Worm (Caenorhabditis elegans) whole organism, L4/young adult: ENCODE measurements around the gene ptp-8.
"Not testable (repeated sequence)": the region's sequence is repeated elsewhere in the genome, so short reads cannot be mapped to it uniquely, and the experiment has no call there.

Experiments used
- W03F9.2 ChIP-seq: fragments of 150-350 bp; optimal IDR thresholded peaks from 2 replicates; lab custom pipeline; 2014; ENCODE audit warnings: missing biosample characterization, missing genetic modification characterization
- dao-5 ChIP-seq: sonication (generic microtip); optimal IDR thresholded peaks from 2 replicates; lab custom pipeline; 2016; ENCODE audit warnings: missing genotype, missing genetic modification characterization, moderate library complexity, missing compliant biosample characterization
- him-1 ChIP-seq: sonication (generic microtip); optimal IDR thresholded peaks from 2 replicates; lab custom pipeline; 2016; ENCODE audit warnings: missing genotype, missing genetic modification reagents, missing genetic modification characterization, missing compliant biosample characterization

ptp-8 gene

DNA sequence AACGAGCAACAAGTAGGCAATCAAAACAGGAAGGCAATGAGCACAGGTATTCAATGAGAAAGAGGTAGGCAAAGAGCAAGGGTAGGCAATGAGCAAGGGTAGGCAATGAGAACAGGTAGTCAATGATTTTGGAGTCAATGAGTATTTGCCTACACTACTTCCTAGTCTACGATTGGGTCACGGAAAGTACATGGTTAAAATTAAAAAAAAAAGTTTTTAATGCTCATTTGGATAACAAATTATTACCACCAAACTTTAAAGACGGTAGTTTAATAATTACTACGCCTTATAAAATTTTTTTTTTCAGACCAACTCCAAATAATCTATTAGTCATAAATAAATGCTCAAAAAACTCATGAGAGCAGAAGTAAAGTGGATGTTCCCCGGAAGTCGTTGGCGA, at the start of gene ptp-8:
ptp-8 (plus strand) TSS at position 301 of the 400 bp plus-strand sequence.
- no peak for TF ChIP-seq W03F9.2 (tag; lab: Kevin White, UChicago)
- TF ChIP-seq dao-5 (tag; lab: Kevin White, UChicago): no peak
- no peak for TF ChIP-seq him-1 (tag; lab: Kevin White, UChicago)

ce11 chrIV:7332695-7333094, 49.2 kb upstream of the ptp-8 start, which contains the start of gene ocr-4:
Gene ocr-4 (minus strand): TSS chrIV:7332795.
- TF ChIP-seq him-1 (tag; lab: Kevin White, UChicago) (no peak), W03F9.2 (tag; lab: Kevin White, UChicago) (no peak), dao-5 (tag; lab: Kevin White, UChicago) (no peak)

ce11 chrIV:7338042-7338441, 43.8 kb upstream of the ptp-8 start:
- TF ChIP-seq W03F9.2 (tag; lab: Kevin White, UChicago): no peak
- no peak for TF ChIP-seq dao-5 (tag; lab: Kevin White, UChicago)
- no peak for TF ChIP-seq him-1 (tag; lab: Kevin White, UChicago)

DNA sequence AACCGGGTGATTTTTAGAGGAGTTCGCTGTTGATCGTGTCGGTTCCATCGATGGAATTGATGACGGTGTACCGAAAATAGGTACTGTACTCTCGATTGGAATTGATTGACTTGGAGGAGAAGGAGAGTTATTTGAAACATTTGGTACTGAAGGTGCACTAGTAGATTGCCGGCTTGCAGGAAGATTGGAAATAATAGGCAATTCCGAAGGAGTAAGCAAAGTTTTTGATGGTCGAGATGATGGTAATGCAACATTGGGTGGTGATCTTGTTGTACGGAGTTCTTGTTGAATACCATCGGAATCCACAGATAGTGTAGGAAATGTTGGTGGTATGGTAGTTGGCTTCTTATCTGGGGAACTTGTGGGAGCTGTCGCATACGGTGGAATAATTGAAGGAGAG, 42.8 kb upstream of the ptp-8 start:
- TF ChIP-seq W03F9.2 (tag; lab: Kevin White, UChicago) (no peak), dao-5 (tag; lab: Kevin White, UChicago) (no peak), him-1 (tag; lab: Kevin White, UChicago) (no peak)

DNA sequence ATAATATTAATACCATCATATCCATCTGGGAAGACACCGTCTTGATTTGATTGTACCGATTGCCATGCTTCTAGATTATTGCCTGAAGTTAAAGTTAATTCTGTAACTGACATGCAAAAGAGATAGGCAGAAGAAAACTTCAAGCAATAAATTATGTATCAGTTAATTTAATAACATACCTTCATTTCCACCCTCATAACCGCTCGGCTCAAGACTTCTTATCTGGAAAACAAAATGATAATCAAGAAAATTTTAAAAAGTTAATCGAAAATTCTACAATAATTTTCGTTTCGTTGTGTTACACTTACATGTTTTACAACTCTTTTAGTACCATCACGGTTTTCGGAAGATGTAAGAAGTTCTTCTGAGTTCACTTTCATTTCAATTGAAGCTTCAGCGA, 39.7 kb upstream of the ptp-8 start:
- TF ChIP-seq W03F9.2 (tag; lab: Kevin White, UChicago) (no peak), dao-5 (tag; lab: Kevin White, UChicago) (no peak), him-1 (tag; lab: Kevin White, UChicago) (no peak)

ce11 chrIV:7344020-7344419, 37.8 kb upstream of the ptp-8 start:
- no peak for TF ChIP-seq dao-5 (tag; lab: Kevin White, UChicago)
- TF ChIP-seq him-1 (tag; lab: Kevin White, UChicago): no peak
- no peak for TF ChIP-seq W03F9.2 (tag; lab: Kevin White, UChicago)

- TF ChIP-seq him-1 (tag; lab: Kevin White, UChicago): no peak
- TF ChIP-seq dao-5 (tag; lab: Kevin White, UChicago): no peak
- TF ChIP-seq W03F9.2 (tag; lab: Kevin White, UChicago): no peak
Observed at ce11 chrIV:7346751-7347150, 35.1 kb upstream of the ptp-8 start, which contains the start of gene daf-42. Gene daf-42 (minus strand): TSS chrIV:7346851.

DNA sequence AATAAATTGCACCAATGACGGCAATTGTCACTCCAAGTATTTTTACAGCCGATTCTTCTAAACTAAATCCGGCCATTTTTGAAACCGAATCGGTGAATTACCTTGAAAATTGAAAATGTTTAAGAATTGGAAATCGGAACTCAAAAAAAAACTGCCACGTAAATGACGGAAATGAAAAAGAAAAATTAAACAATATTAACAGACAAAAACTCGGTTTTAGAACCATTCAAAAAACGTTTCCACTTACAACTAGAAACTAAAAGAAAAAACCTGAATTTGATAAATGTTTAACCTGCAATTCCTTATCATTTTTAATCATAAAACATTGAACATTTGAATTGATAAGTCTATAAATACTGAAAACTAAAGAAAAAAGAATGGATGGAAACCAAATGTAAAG, 16.8 kb upstream of the ptp-8 start, which contains the start of gene Y40C5A.4:
Y40C5A.4 (minus strand) TSS at position 101 of the 400 bp plus-strand sequence.
- not testable (repeated sequence) for TF ChIP-seq dao-5, W03F9.2, him-1 (tag; lab: Kevin White, UChicago)

ce11 chrIV:7374847-7375246, 7.0 kb upstream of the ptp-8 start, which contains the start of gene T12B3.3:
Gene T12B3.3 (plus strand): TSS chrIV:7375147.
- TF ChIP-seq him-1, dao-5, W03F9.2 (tag; lab: Kevin White, UChicago): not testable (repeated sequence)

DNA sequence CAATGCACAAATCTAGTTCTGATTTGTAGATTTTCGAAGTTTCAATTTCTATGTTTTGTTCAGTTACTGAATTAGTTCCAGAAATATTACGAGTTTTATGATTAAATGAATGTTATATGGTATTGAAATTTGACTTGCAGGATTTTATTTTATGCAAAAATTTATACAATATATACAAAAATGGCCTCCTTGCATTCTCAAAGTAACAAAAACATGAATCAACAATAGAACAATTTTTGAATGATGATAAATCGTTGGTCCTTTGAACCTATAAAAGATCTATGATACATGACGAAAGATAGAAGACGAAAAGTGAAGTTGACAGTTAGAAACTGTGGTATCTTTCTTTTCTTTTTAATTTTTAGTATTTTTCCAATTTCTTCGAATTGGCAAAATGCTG, 5.3 kb upstream of the ptp-8 start, which contains the start of gene T12B3.2:
T12B3.2 (plus strand) TSS at position 301 of the 400 bp plus-strand sequence.
- no peak for TF ChIP-seq him-1 (tag; lab: Kevin White, UChicago)
- TF ChIP-seq W03F9.2 (tag; lab: Kevin White, UChicago): no peak
- no peak for TF ChIP-seq dao-5 (tag; lab: Kevin White, UChicago)

ce11 chrIV:7386835-7387551, 5.1 kb downstream of the ptp-8 start:
- TF ChIP-seq him-1 (tag; lab: Kevin White, UChicago) (peak; percentile 63), dao-5 (tag; lab: Kevin White, UChicago) (no peak), W03F9.2 (tag; lab: Kevin White, UChicago) (no peak)

DNA sequence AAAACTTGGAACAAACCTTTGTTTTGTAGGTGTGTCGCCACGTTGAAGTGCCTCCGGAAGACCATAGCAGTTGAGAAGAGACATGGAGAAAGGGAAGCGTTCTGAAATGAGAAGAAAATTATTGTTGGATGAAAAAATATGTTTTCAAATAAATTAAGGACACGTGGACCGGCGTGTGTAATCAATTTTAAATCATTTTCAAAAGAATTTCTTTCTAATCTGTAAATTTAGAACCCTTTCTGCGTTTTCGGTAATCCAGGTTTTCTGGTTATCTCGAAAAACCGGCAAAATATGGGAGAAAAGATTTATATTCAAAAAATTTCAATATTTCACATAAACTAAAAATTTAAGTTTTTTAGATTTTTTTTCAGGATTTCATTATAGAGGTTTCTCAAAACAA, 7.0 kb downstream of the ptp-8 start, which contains the start of gene mob-3:
mob-3 (minus strand) TSS at position 101 of the 400 bp plus-strand sequence.
- TF ChIP-seq W03F9.2 (tag; lab: Kevin White, UChicago) (no peak), dao-5 (tag; lab: Kevin White, UChicago) (no peak), him-1 (tag; lab: Kevin White, UChicago) (no peak)

DNA sequence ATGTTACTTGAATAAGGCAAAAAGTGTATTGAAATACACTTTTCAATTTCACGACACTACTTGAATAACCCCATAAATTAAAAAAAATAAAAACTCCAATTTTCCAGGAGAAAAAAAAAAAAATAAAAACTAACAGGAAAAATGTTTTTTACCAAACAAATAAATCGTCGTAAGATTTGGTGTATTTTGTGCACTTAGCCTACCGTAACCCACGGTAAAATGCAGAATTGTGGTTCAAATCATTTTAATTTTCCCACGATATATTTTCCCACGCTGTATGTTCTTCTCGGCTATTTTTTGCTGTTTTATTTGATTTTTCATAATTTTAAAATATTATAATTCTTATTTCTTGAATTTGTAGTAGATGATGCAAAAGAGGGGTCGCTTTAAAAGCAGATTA, 7.9 kb downstream of the ptp-8 start:
- TF ChIP-seq W03F9.2 (tag; lab: Kevin White, UChicago) (no peak), him-1 (tag; lab: Kevin White, UChicago) (no peak), dao-5 (tag; lab: Kevin White, UChicago) (no peak)
